Fruit fly (Drosophila melanogaster): ENCODE data around the gene GILT1.

Gene GILT1

DNA sequence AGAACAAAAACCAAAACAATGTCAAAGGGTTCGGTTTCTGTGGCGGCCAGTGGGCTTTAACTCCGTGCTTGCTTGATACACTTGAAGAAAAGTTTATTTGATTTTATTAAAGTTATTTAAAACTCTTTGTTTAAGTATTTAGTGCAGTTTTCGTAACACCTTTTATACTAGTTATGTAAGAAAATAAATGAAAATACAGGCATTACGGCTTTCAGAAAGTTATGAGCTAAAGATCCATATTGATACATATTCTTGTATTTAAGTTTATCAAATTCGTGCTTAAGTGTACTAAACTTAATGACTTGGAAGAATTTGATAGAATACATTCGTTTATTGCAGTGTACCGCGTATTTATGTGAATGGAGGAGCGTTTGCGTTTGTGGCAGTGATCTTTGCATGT lies 44.8 kb upstream of the GILT1 start (continued):
- peak; percentile 60 for TF ChIP-seq dmrt11E (tag; optimal IDR thresholded peaks at IDR 0.05)
- no peak for TF ChIP-seq wek (GFP tag; optimal IDR thresholded peaks at IDR 0.05)
- peak; percentile 35 for TF ChIP-seq Deaf1 (tag; optimal IDR thresholded peaks at IDR 0.05)
- TF ChIP-seq HmgD (GFP tag; optimal IDR thresholded peaks at IDR 0.05): no peak
- peak in 1 of 2 experiments; percentile 69 for TF ChIP-seq bsh (GFP tag; optimal IDR thresholded peaks at IDR 0.05)
- no peak for TF ChIP-seq kay (GFP tag; optimal IDR thresholded peaks at IDR 0.05)
- no peak for TF ChIP-seq usp (GFP tag; optimal IDR thresholded peaks at IDR 0.05)
- TF ChIP-seq gce (GFP tag; IDR thresholded peaks at IDR 0.05): no peak
- peak; percentile 24; the same call in 1 of the 2 replicates for TF ChIP-seq E2f2 (GFP tag; IDR thresholded peaks at IDR 0.05)
- TF ChIP-seq corto (GFP tag; optimal IDR thresholded peaks at IDR 0.05): no peak
- TF ChIP-seq Fer1 (GFP tag; optimal IDR thresholded peaks at IDR 0.05): peak; percentile 29
- no peak for TF ChIP-seq da (GFP tag; optimal IDR thresholded peaks at IDR 0.05)
- TF ChIP-seq nau (GFP tag; optimal IDR thresholded peaks at IDR 0.05): no peak
- TF ChIP-seq sc (optimal IDR thresholded peaks at IDR 0.05): no peak
- TF ChIP-seq sc (GFP tag; optimal IDR thresholded peaks at IDR 0.05): peak; percentile 8
- no peak for TF ChIP-seq CG5245 (GFP tag; optimal IDR thresholded peaks at IDR 0.05)
- no peak for TF ChIP-seq rib (GFP tag; IDR thresholded peaks at IDR 0.05)
- no peak for TF ChIP-seq CG3838 (GFP tag; optimal IDR thresholded peaks at IDR 0.05)
- no peak for TF ChIP-seq HLH4C (GFP tag; IDR thresholded peaks at IDR 0.05; ENCODE audit: partially characterized antibody)
- TF ChIP-seq ci (GFP tag; IDR thresholded peaks at IDR 0.05): no peak
- TF ChIP-seq Oli (tag; optimal IDR thresholded peaks at IDR 0.05): peak; percentile 50
- peak; percentile 34 for TF ChIP-seq Ptx1 (GFP tag; IDR thresholded peaks at IDR 0.05)
- no peak for TF ChIP-seq gsb-n (tag; optimal IDR thresholded peaks at IDR 0.05)
- no peak for TF ChIP-seq prd (optimal IDR thresholded peaks at IDR 0.05)
- peak; percentile 29; the same call in 1 of the 3 replicates for TF ChIP-seq prd (GFP tag; IDR thresholded peaks at IDR 0.05)
- no peak for TF ChIP-seq jigr1 (GFP tag; IDR thresholded peaks at IDR 0.05)
- no peak for TF ChIP-seq pum (GFP tag; optimal IDR thresholded peaks at IDR 0.05)
- TF ChIP-seq Bdp1 (GFP tag; optimal IDR thresholded peaks at IDR 0.05): no peak
- TF ChIP-seq nerfin-1 (tag; optimal IDR thresholded peaks at IDR 0.05): peak; percentile 3
- TF ChIP-seq CG5180 (GFP tag; optimal IDR thresholded peaks at IDR 0.05): no peak
- TF ChIP-seq CG4707 (GFP tag; optimal IDR thresholded peaks at IDR 0.05): no peak
- TF ChIP-seq CG14441 (GFP tag; IDR thresholded peaks at IDR 0.05): 0 out of 2 replicates have a peak, but pooled peaks have one; percentile 23
- TF ChIP-seq stwl (tag; optimal IDR thresholded peaks at IDR 0.05): no peak
- no peak for TF ChIP-seq unc-4 (GFP tag; IDR thresholded peaks at IDR 0.05; ENCODE audit: partially characterized antibody)
- peak; percentile 5 for TF ChIP-seq Chrac-16 (GFP tag; optimal IDR thresholded peaks at IDR 0.05)
- no peak for TF ChIP-seq fu2 (GFP tag; optimal IDR thresholded peaks at IDR 0.05)
- TF ChIP-seq CG17359 (tag; optimal IDR thresholded peaks at IDR 0.05): peak; percentile 33
- no peak for TF ChIP-seq CG10959 (GFP tag; IDR thresholded peaks at IDR 0.05)
- TF ChIP-seq chinmo (GFP tag; IDR thresholded peaks at IDR 0.05; ENCODE audit: partially characterized antibody): no peak
- no peak for TF ChIP-seq wor (GFP tag; IDR thresholded peaks at IDR 0.05)
- TF ChIP-seq CG17328 (GFP tag; IDR thresholded peaks at IDR 0.05): no peak; the same call in 1 of the 2 replicates
- TF ChIP-seq Usf (GFP tag; optimal IDR thresholded peaks at IDR 0.05): peak; percentile 17
- no peak for TF ChIP-seq chn (GFP tag; optimal IDR thresholded peaks at IDR 0.05)
- TF ChIP-seq al (GFP tag; IDR thresholded peaks at IDR 0.05): peak; percentile 24; the same call in 1 of the 2 replicates
- TF ChIP-seq CG3995 (GFP tag; optimal IDR thresholded peaks at IDR 0.05): no peak
- TF ChIP-seq CG3281 (GFP tag; optimal IDR thresholded peaks at IDR 0.05): peak; percentile 5
- TF ChIP-seq CG6765 (GFP tag; optimal IDR thresholded peaks at IDR 0.05): no peak
- peak; percentile 38; the same call in 1 of the 2 replicates for TF ChIP-seq CG9932 (GFP tag; IDR thresholded peaks at IDR 0.05)
- TF ChIP-seq CG6791 (GFP tag; IDR thresholded peaks at IDR 0.05; ENCODE audit: partially characterized antibody): no peak
- peak; percentile 78 for TF ChIP-seq CoRest (tag; optimal IDR thresholded peaks at IDR 0.05)
- no peak for TF ChIP-seq CG6813 (GFP tag; optimal IDR thresholded peaks at IDR 0.05)
- no peak for TF ChIP-seq Gsc (GFP tag; IDR thresholded peaks at IDR 0.05)
